Fruit fly (Drosophila melanogaster) whole organism: ENCODE data around the gene Rbp1-like.

Experiments
- CG8478 ChIP-seq: fragments of >200 bp; optimal IDR thresholded peaks from 2 replicates; lab custom pipeline; 2018; ENCODE audit warnings: inconsistent platforms
- Dll ChIP-seq: fragments of >200 bp; optimal IDR thresholded peaks from 2 replicates; lab custom pipeline; 2017
- EcR ChIP-seq, 2 experiments: fragments of >200 bp; optimal IDR thresholded peaks; 2 replicates each; lab custom pipeline; 2017; ENCODE audit warnings: missing biosample characterization in 2 of 2, missing genetic modification characterization in 2 of 2, missing genetic modification reagents in 2 of 2
- pan ChIP-seq: fragments of >200 bp; optimal IDR thresholded peaks from 2 replicates; lab custom pipeline; 2017
- psq ChIP-seq: fragments of >200 bp; optimal IDR thresholded peaks from 2 replicates; lab custom pipeline; 2017
- usp ChIP-seq: fragments of >200 bp; optimal IDR thresholded peaks from 2 replicates; lab custom pipeline; 2017; ENCODE audit warnings: missing biosample characterization, missing genetic modification characterization, mixed read lengths

DNA sequence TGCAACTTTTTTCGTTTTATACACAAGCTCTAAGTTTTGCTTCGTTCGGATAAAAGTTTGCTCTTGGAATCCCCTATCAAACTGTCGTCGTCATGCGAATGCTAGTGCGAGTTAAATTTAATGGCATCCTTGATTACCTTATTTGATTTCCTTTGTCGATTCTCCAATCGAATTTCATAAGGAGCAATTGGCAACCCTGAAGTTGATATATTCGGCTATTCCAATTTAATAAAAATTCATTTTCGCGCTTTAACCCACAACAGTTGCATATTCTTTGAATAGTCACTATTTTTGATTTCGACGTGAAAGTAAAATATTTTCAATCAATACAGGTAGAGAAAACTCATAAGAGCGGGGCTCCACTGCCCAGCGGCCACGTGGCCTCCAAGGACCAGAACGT, 18.1 kb upstream of the Rbp1-like start, which contains the start of gene CG12725:
- TF ChIP-seq CG8478 (lab: Kevin White, UChicago) (no peak), Dll (no peak), usp (GFP tag; lab: Kevin White, UChicago) (no peak), EcR (GFP tag; optimal IDR thresholded peaks at IDR 0.05; lab: Kevin White, UChicago) (no peak), psq (lab: Kevin White, UChicago) (no peak), pan (no peak)
